Worm (Caenorhabditis elegans) whole organism, L1 larva: ENCODE measurements around the gene R193.2.

ENCODE experiments used
- C04F5.9 ChIP-seq: sonication (generic microtip); optimal IDR thresholded peaks from 2 replicates; lab custom pipeline; 2016; ENCODE audit warnings: missing genetic modification characterization, missing compliant biosample characterization
- C16A3.4 ChIP-seq: fragments of 150-350 bp; optimal IDR thresholded peaks from 2 replicates; lab custom pipeline; 2014; ENCODE audit warnings: missing biosample characterization, missing genetic modification characterization
- F16B12.6 ChIP-seq: fragments of 150-350 bp; optimal IDR thresholded peaks from 2 replicates; lab custom pipeline; 2014; ENCODE audit warnings: missing biosample characterization, missing genetic modification characterization
- aha-1 ChIP-seq: fragments of 150-350 bp; optimal IDR thresholded peaks from 2 replicates; lab custom pipeline; 2014; ENCODE audit warnings: missing biosample characterization, missing genetic modification characterization
- alr-1 ChIP-seq: fragments of 200-800 bp; sonication (Bioruptor generic); optimal IDR thresholded peaks from 2 replicates; lab custom pipeline; 2018; ENCODE audit warnings: borderline replicate concordance, mild to moderate bottlenecking, missing genetic modification characterization, missing compliant biosample characterization
- blmp-1 ChIP-seq: fragments of 150-350 bp; optimal IDR thresholded peaks from 2 replicates; lab custom pipeline; 2014; ENCODE audit warnings: missing biosample characterization, missing genetic modification characterization
- ceh-63 ChIP-seq: fragments of 200-800 bp; sonication (Bioruptor generic); optimal IDR thresholded peaks from 2 replicates; lab custom pipeline; 2018; ENCODE audit warnings: mild to moderate bottlenecking, missing genetic modification characterization, missing compliant biosample characterization
- ceh-8 ChIP-seq: fragments of 200-800 bp; sonication (Bioruptor generic); optimal IDR thresholded peaks from 2 replicates; lab custom pipeline; 2018; ENCODE audit warnings: mild to moderate bottlenecking, missing genetic modification characterization, moderate library complexity, missing compliant biosample characterization
- ces-1 ChIP-seq: fragments of 150-350 bp; optimal IDR thresholded peaks from 2 replicates; lab custom pipeline; 2014; ENCODE audit warnings: missing biosample characterization, missing genetic modification reagents, missing genetic modification characterization
- efl-1 ChIP-seq, 4 experiments: fragments of 150-350 bp; optimal IDR thresholded peaks in 3 of 4; peaks in 1 of 4; 1 replicate in 1 of 4; 2 replicates in 3 of 4; lab custom pipeline; 2014; ENCODE audit warnings: missing biosample characterization in 2 of 4, missing genetic modification characterization in 2 of 4, missing genetic modification reagents in 2 of 4
- egl-27 ChIP-seq, 2 experiments: fragments of 150-350 bp in 1 of 2; sonication (generic microtip); optimal IDR thresholded peaks; 3 replicates each; lab custom pipeline; 2017 to 2018; ENCODE audit warnings: missing biosample characterization in 2 of 2, missing genetic modification characterization in 2 of 2, missing genetic modification reagents in 2 of 2
- elt-2 ChIP-seq: sonication (generic microtip); optimal IDR thresholded peaks from 2 replicates; lab custom pipeline; 2016; ENCODE audit warnings: missing genetic modification characterization, mild to moderate bottlenecking, inconsistent platforms, missing compliant biosample characterization, missing genetic modification reagents
- elt-3 ChIP-seq, 6 experiments: fragments of 150-350 bp in 1 of 6; sonication (generic microtip); optimal IDR thresholded peaks; 2 replicates each; lab custom pipeline; 2017 to 2018; ENCODE audit warnings: missing biosample characterization in 6 of 6, missing genetic modification characterization in 6 of 6, inconsistent platforms in 1 of 6
- fkh-10 ChIP-seq: sonication (generic microtip); optimal IDR thresholded peaks from 2 replicates; lab custom pipeline; 2017; ENCODE audit warnings: missing biosample characterization, missing genetic modification reagents, missing genetic modification characterization
- grh-1 ChIP-seq: fragments of 200-800 bp; sonication (Bioruptor generic); IDR thresholded peaks from 2 replicates; pipeline ENCODE4 v1.3.6; 2022; ENCODE audit warnings: missing genetic modification reagents, missing genetic modification characterization, missing compliant biosample characterization
- hlh-4 ChIP-seq: sonication (generic microtip); optimal IDR thresholded peaks from 2 replicates; lab custom pipeline; 2016; ENCODE audit warnings: mild to moderate bottlenecking, missing genetic modification characterization, missing compliant biosample characterization
- jun-1 ChIP-seq: fragments of 150-350 bp; optimal IDR thresholded peaks from 2 replicates; lab custom pipeline; 2014; ENCODE audit warnings: missing biosample characterization, missing genetic modification reagents, missing genetic modification characterization
- lin-14 ChIP-seq: fragments of 200-800 bp; sonication (Bioruptor generic); optimal IDR thresholded peaks from 2 replicates; lab custom pipeline; 2018; ENCODE audit warnings: mild to moderate bottlenecking, missing genetic modification characterization, moderate library complexity, missing compliant biosample characterization
- lsy-2 ChIP-seq, 2 experiments: fragments of 150-350 bp; optimal IDR thresholded peaks; 2 replicates each; lab custom pipeline; 2014; ENCODE audit warnings: missing biosample characterization in 2 of 2, missing genetic modification characterization in 2 of 2
- mdl-1 ChIP-seq, 2 experiments: fragments of 150-350 bp; optimal IDR thresholded peaks; 2 replicates each; lab custom pipeline; 2014 to 2017; ENCODE audit warnings: missing biosample characterization in 2 of 2, missing genetic modification characterization in 2 of 2, inconsistent platforms in 1 of 2
- nhr-11 ChIP-seq: fragments of 150-350 bp; optimal IDR thresholded peaks from 2 replicates; lab custom pipeline; 2014; ENCODE audit warnings: missing biosample characterization, missing genetic modification characterization
- nhr-12 ChIP-seq: sonication (generic microtip); optimal IDR thresholded peaks from 2 replicates; lab custom pipeline; 2017; ENCODE audit warnings: missing biosample characterization, missing genetic modification characterization
- nhr-84 ChIP-seq: sonication (generic microtip); optimal IDR thresholded peaks from 2 replicates; lab custom pipeline; 2017; ENCODE audit warnings: missing biosample characterization, missing genetic modification characterization
- nhr-85 ChIP-seq: sonication (generic microtip); peaks from one replicate; lab custom pipeline; 2016; ENCODE audit warnings: missing genetic modification characterization, inconsistent platforms, missing compliant biosample characterization
- pag-3 ChIP-seq: sonication (generic microtip); optimal IDR thresholded peaks from 2 replicates; lab custom pipeline; 2017; ENCODE audit warnings: missing genetic modification characterization, mild to moderate bottlenecking, missing compliant biosample characterization, antibody characterized with exemption, borderline replicate concordance; ENCODE audit not compliant: insufficient read depth
- pax-3 ChIP-seq: fragments of 200-800 bp; sonication (Bioruptor generic); optimal IDR thresholded peaks from 2 replicates; lab custom pipeline; 2018; ENCODE audit warnings: mild to moderate bottlenecking, missing genetic modification characterization, moderate library complexity, missing compliant biosample characterization
- snpc-4 ChIP-seq: fragments of 150-350 bp; optimal IDR thresholded peaks from 2 replicates; lab custom pipeline; 2014; ENCODE audit warnings: missing biosample characterization, missing genetic modification characterization
- swsn-7 ChIP-seq: sonication (generic microtip); optimal IDR thresholded peaks from 2 replicates; lab custom pipeline; 2016; ENCODE audit warnings: missing genetic modification characterization, missing compliant biosample characterization
- tbx-2 ChIP-seq: sonication (generic microtip); optimal IDR thresholded peaks from 2 replicates; lab custom pipeline; 2016; ENCODE audit warnings: missing genetic modification characterization, missing compliant biosample characterization
- unc-30 ChIP-seq: sonication (generic microtip); optimal IDR thresholded peaks from 2 replicates; lab custom pipeline; 2017; ENCODE audit warnings: missing biosample characterization, missing genetic modification characterization
- zip-4 ChIP-seq: fragments of 200-800 bp; sonication (Bioruptor generic); optimal IDR thresholded peaks from 2 replicates; lab custom pipeline; 2018; ENCODE audit warnings: mild to moderate bottlenecking, missing genetic modification characterization, moderate library complexity, missing compliant biosample characterization
- ztf-4 ChIP-seq: fragments of 150-350 bp; optimal IDR thresholded peaks from 2 replicates; lab custom pipeline; 2014; ENCODE audit warnings: missing biosample characterization, missing genetic modification characterization

The R193.2 gene

DNA sequence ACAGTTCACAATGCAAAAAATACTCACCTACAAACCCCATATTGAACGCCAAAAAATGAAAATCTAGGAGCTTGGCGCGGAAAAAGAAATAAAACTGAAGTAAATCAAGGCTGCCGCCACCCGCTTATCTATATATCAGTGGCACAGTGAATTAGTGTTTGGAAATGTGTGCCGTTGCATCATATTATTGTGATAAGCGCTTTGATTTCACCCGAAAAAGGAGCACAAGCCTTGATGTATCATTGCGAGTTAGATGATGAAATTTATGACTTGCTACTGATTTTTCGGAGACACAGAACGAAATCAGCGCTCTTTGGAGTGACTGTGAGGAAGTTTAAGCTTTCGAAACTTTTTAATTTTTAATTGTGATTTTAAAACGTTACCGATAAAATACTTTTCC lies at the start of gene R193.2, which contains the start of gene R193.6:
Gene R193.2 (minus strand): TSS at position 148 of the 400 bp plus-strand sequence.
Gene R193.6 (plus strand): TSS at position 350 of the 400 bp plus-strand sequence.
- TF ChIP-seq nhr-11 (tag; lab: Kevin White, UChicago) (no peak), elt-2 (tag; lab: Kevin White, UChicago) (peak; percentile 96), lsy-2 (tag; optimal IDR thresholded peaks at IDR 0.05; lab: Kevin White, UChicago) (no peak)

DNA sequence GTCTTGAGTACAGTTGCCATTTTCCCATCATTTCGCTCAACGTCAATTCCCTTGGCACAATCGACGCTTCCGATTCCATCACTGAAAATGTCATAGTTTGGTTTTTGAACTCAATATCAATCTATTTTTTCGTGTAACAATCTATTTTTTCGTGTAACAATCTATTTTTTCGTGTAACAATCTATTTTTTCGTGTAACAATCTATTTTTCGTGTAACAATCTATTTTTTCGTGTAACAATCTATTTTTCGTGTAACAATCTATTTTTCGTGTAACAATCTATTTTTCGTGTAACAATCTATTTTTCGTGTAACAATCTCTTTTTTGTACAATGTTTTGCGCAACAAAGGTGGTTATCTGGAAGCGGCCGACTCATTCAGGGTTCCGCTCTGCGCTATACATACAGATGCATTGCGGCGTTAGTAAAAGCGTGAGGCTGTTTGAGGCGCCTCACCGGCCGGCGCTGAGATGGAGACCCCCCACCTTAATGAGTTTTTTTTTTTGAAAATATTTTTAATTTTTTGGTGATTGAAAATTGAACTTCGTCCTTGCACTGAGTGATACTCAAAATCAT lies 46.9 kb upstream of the R193.2 start:
- TF ChIP-seq snpc-4 (tag; lab: Kevin White, UChicago), result peak; percentile 68
- TF ChIP-seq, all 84 proteins: peak for 1; not testable (repeated sequence) for 83

ce11 chrX:1192848-1193247 lies 44.5 kb upstream of the R193.2 start, which contains the start of gene T13G4.1:
Gene T13G4.1 (plus strand): TSS chrX:1193148.
- TF ChIP-seq lsy-2 (tag; optimal IDR thresholded peaks at IDR 0.05; lab: Kevin White, UChicago) (no peak), swsn-7 (tag; lab: Kevin White, UChicago) (no peak)

DNA sequence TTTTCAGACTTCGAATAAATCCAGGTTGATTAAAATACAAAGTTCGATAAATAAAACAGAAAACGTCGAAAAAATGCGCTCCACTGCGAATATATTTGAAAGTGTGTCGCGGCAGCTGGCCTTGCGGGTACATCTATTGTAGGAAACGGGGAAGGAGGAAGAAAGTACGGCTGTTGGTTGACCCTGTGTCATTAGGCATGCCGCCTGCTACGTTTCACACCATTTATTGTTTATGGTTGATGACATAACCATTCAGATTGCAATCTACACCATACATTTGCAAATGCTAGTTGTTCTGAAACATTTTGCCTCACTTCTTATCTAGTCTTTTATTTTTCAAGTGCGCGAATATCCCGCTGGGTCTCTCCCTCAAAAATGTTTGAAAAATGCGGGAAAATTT lies 43.2 kb upstream of the R193.2 start, which contains the start of gene T13G4.4:
Gene T13G4.4 (minus strand): TSS at position 97 of the 400 bp plus-strand sequence.
- no peak for TF ChIP-seq hlh-4 (tag; lab: Kevin White, UChicago)
- TF ChIP-seq blmp-1 (tag; lab: Kevin White, UChicago), result peak; percentile 45
- TF ChIP-seq mdl-1 (tag; optimal IDR thresholded peaks at IDR 0.05; lab: Kevin White, UChicago), result no peak
- TF ChIP-seq nhr-85 (tag; lab: Kevin White, UChicago), result peak; percentile 26

- no peak for TF ChIP-seq grh-1 (GFP tag; lab: Robert Waterston, UW)
- no peak for TF ChIP-seq alr-1
- no peak for TF ChIP-seq nhr-84 (tag; lab: Kevin White, UChicago)
- TF ChIP-seq efl-1 (optimal IDR thresholded peaks at IDR 0.05; lab: Kevin White, UChicago), result no peak
- peak in 1 of 2 experiments; percentile 50 for TF ChIP-seq efl-1 (GFP tag; optimal IDR thresholded peaks at IDR 0.05 in 1 of 2; lab: Kevin White, UChicago)
- TF ChIP-seq unc-30 (tag; lab: Kevin White, UChicago), result no peak
- no peak for TF ChIP-seq egl-27 (tag; optimal IDR thresholded peaks at IDR 0.05; lab: Kevin White, UChicago)
- TF ChIP-seq elt-3 (tag; optimal IDR thresholded peaks at IDR 0.05; lab: Kevin White, UChicago), result no peak
- no peak for TF ChIP-seq ceh-8 (GFP tag; lab: Kevin White, UChicago)
- TF ChIP-seq pax-3 (tag; lab: Kevin White, UChicago), result no peak
- TF ChIP-seq lin-14 (GFP tag; lab: Kevin White, UChicago), result peak; percentile 73
- TF ChIP-seq ces-1 (GFP tag; lab: Kevin White, UChicago), result peak; percentile 10
- peak; percentile 69 for TF ChIP-seq fkh-10 (GFP tag; lab: Kevin White, UChicago)
- no peak for TF ChIP-seq ceh-63 (GFP tag; lab: Kevin White, UChicago)
- no peak for TF ChIP-seq aha-1 (tag; lab: Kevin White, UChicago)
- no peak for TF ChIP-seq nhr-11 (tag; lab: Kevin White, UChicago)
These were observed 37.1 kb upstream of the R193.2 start for ce11 chrX:1185474-1185873.

- TF ChIP-seq pag-3 (tag; lab: Kevin White, UChicago), result no peak
- no peak for TF ChIP-seq nhr-12 (tag; lab: Kevin White, UChicago)
- TF ChIP-seq blmp-1 (tag; lab: Kevin White, UChicago), result no peak
- no peak for TF ChIP-seq ztf-4 (tag; lab: Kevin White, UChicago)
- TF ChIP-seq C04F5.9, result no peak
- no peak for TF ChIP-seq F16B12.6 (tag; lab: Kevin White, UChicago)
- no peak for TF ChIP-seq nhr-11 (tag; lab: Kevin White, UChicago)
- TF ChIP-seq C16A3.4 (tag; lab: Kevin White, UChicago), result no peak
- TF ChIP-seq zip-4 (GFP tag; lab: Kevin White, UChicago), result no peak
- TF ChIP-seq tbx-2 (tag; lab: Kevin White, UChicago), result no peak
- no peak for TF ChIP-seq jun-1 (tag; lab: Kevin White, UChicago)
These were observed 35.6 kb upstream of the R193.2 start for ce11 chrX:1183985-1184384.
